Fruit fly (Drosophila melanogaster): Measurements from ENCODE around the gene CG31111.

Gene CG31111

DNA sequence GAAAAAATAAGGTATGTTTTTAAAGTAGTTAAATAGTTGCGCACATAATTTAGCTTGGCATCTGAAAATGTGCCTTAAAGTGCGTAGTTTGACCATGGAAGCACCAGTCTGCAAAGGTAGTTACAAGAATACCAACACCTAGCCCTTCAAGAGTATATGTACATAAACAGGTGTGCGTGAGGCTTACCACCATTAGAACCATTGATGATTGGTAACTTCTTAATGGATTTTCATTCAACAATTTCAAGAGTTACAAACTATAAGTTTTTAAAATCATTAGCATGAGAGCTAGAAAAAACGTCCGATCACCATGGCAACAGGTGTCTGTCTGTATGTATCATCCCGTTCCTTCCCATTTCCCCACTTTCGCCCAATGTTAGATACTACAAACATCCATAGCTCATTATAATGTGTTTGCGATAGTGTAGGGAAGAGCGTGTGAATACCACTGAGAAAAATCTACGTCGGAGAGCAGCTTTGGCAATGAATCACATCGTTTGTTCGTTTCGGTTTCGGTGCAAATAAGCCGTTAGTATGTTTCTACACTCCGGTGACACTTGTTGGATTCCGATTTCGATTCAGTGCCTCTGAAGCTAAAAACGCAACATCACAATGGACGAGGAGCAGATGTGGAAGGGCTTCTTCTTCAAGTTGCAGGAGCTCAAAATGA is 646 bp upstream of the CG31111 start:
- no peak for TF ChIP-seq CTCF (optimal IDR thresholded peaks at IDR 0.05)
- TF ChIP-seq CG8478 (optimal IDR thresholded peaks at IDR 0.05), result no peak

DNA sequence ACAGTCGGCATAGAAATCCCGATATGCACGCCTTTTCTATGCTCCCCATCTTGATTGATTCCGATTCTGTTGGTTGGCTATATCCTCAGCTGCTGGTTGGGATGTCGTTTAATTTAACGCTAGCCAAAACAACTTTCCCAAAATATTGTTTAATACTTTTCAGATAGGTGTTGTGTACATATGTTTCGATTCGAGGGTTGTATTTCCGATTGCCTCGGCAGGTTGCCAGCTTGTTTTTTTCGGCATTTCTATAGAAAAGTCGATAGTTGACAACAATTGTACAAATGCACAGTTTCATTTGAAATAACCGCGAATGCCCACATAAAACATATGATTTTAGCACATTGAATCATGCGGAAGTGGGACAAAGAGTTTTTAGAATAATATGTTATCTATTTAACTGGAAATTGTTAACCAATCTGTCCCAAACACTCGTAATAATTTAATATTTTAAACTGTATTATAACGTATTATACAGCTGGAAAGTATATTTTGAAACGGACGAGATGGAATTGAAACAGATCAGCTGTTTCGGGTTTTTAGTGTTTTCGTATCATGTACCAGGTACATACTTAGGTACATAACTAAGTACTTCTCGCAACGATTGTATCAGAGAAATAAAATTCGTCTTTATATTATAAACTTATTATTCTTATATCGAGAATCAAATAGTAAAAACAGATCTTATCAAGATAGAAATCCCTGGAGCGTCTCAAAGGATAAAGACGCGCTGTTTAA is 1.4 kb downstream of the CG31111 start, which contains the start of gene CG31109:
Gene CG31109 (minus strand): TSS at position 203 of the 738 bp plus-strand sequence.
- no peak for TF ChIP-seq CG8478 (optimal IDR thresholded peaks at IDR 0.05)
- no peak for TF ChIP-seq CTCF (optimal IDR thresholded peaks at IDR 0.05)

DNA sequence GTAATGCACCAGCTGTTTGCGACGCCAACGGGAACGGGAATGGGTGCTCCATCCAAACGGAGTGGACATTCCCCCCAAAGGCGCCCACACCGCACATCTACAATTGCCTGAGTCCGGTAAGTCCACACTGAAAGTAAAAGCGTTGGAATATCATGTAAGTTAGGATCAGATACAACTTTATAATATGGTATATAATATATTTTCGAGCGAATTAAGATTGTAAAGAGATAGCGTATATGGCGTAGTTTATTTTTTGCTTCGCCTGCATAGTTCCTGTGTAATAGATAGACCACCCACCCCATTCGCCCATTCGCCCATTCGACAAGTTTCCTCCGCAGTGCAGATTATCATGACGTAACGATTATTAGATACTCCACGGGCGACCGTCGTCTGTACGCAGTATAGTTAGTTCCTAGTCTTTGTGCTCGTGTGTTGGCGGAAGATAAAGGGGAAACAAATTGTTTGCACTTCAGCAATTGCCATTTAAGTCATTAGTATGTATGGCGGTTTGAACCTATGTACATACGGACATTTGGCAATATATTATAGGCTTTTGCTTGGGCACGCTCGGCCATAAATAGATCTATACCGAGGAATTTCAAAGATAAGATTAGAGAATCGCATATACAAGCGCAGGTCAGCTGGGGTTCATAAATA is 4.4 kb downstream of the CG31111 start:
- TF ChIP-seq CG8478 (optimal IDR thresholded peaks at IDR 0.05), result no peak
- TF ChIP-seq CTCF (optimal IDR thresholded peaks at IDR 0.05), result no peak

dm6 chr3R:25050649-25051048 is 5.3 kb downstream of the CG31111 start:
- TF ChIP-seq CG8478 (optimal IDR thresholded peaks at IDR 0.05) (no peak), CTCF (optimal IDR thresholded peaks at IDR 0.05) (no peak)

dm6 chr3R:25049742-25050517 is 6.0 kb downstream of the CG31111 start:
- TF ChIP-seq CG8478 (optimal IDR thresholded peaks at IDR 0.05), result no peak
- no peak for TF ChIP-seq CTCF (optimal IDR thresholded peaks at IDR 0.05)

DNA sequence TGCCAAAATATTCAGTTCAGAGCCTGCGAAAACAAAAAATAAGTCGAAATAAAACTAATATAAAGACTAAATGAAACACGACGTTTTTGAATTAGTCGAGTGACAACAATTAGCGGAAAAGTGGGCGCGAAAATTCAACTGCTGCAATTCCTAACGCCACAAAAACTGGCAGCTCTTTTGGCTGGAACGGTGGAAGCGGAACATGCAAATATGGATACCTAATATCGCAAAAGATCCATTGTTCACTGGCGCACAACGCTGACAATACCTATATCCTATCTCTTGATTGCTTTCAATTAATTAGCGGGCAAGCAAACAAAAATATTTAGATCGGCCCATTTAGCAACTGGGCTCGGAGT is 6.6 kb downstream of the CG31111 start, which contains the start of gene CG11791:
Gene CG11791 (plus strand): TSS at position 234 of the 359 bp plus-strand sequence.
- TF ChIP-seq CTCF (optimal IDR thresholded peaks at IDR 0.05) (no peak), CG8478 (optimal IDR thresholded peaks at IDR 0.05) (no peak)

DNA sequence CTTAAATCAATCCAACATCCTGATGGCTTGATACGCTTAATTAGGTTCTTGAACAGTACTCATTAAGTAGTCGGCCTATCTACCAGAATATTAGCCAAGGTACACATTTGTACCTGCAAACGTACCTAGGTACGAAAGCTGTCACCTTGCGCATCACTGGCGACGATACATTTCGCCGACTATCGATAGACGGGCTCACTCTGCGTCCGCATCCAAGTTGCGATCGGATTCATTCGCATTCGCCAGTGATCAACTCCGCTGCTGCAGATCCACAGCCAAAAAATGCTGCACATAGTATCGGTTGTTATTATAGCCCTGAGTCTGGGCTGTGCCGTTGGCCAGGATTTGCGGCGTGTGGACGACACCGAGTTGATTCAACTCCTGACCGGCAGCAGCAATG is 8.5 kb downstream of the CG31111 start, which contains the start of gene CG11790:
Gene CG11790 (plus strand): TSS at position 203 of the 400 bp plus-strand sequence.
- TF ChIP-seq CTCF (optimal IDR thresholded peaks at IDR 0.05) (no peak), CG8478 (optimal IDR thresholded peaks at IDR 0.05) (no peak)

- no peak for TF ChIP-seq CG8478 (optimal IDR thresholded peaks at IDR 0.05)
- no peak for TF ChIP-seq CTCF (optimal IDR thresholded peaks at IDR 0.05)
These were observed 10.0 kb downstream of the CG31111 start, which contains the start of gene CG11786 for dm6 chr3R:25046023-25046422. CG11786 (plus strand) TSS chr3R:25046323.

DNA sequence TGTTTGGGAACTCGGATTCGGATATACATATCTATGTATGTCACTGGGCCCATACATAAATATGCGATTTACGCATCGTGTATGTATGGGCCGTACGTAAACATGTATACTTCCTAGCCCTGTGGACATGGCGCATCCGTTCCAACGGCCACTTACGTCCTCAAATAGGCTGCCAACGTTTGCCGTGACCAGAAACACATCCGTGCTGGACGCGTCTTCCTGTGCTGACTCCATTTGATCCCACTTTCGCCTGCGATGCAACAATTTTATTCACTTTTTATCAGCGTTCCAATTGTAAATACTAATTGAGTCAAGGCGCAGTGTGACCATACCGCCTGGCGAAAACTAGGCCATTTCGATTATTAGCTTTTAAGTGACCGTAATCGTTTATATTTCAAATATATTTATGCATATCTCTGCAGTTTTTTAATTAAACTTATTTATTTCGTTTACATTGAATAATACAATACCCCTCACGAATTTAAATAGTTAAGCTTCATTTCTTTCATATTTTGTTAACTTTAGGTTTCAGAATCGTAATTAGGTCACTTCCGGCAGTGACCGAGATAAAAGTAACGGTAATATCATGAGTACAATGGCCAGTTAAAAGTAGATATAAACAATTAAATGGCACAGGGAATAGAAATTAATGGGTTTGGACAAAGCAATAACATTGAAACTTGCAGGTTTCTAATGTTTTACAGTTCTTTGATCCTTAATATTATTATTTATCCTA is 11.0 kb downstream of the CG31111 start, which contains the start of gene 5PtaseI:
Gene 5PtaseI (minus strand): TSS at position 336 of the 736 bp plus-strand sequence.
- no peak for TF ChIP-seq CG8478 (optimal IDR thresholded peaks at IDR 0.05)
- TF ChIP-seq CTCF (optimal IDR thresholded peaks at IDR 0.05), result no peak

DNA sequence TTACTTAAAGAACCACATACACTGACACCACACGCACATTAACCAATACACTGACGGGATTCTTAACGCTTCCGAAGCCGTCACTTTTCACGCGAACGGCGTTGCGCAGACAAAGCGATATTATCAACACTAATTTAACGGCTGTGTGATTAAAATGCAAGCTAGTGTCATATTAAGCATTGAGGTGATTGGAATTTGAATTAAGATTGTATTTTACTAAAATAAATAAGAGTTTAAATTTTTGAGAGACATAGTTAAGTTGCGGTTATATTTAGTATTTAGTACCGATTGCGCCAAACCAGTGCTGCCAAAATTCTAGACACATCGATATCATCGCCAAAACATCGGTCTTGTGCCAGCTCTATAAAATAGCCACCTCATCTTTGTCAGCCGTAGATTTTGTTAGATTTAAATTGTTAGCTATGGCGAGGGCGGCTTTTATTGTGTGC is 16.9 kb downstream of the CG31111 start, which contains the start of the genes Ythdf and bai:
Gene Ythdf (minus strand): TSS at position 222 of the 449 bp plus-strand sequence.
Gene bai (plus strand): TSS at position 347 of the 449 bp plus-strand sequence.
- no peak for TF ChIP-seq CG8478 (optimal IDR thresholded peaks at IDR 0.05)
- no peak for TF ChIP-seq CTCF (optimal IDR thresholded peaks at IDR 0.05)

dm6 chr3R:25036644-25037043 is 19.3 kb downstream of the CG31111 start, which contains the start of gene CG31115:
CG31115 (plus strand) TSS chr3R:25036944.
- TF ChIP-seq CG8478 (optimal IDR thresholded peaks at IDR 0.05) (no peak), CTCF (optimal IDR thresholded peaks at IDR 0.05) (no peak)

DNA sequence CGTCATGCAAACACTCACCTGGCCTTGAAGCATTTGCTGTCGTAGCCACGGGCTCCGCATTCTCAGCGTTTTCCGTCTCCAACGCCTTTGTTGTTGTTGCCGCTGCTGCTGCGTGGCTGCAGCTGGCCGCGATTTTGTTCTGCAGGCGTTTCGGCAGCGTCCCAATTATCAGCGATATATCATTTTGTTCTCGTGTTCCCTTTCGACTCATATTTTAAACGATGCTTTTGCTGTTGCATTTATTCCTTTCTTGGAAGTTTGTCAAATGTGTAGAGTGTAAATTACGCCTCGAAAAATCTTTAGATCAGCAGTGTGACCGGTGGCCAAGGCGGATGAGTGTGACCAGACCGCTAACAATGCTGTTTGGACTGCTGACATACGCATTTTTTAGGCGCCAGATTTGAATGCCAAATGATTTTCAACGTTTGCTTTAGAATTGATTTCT is 22.8 kb downstream of the CG31111 start, which contains the start of gene Smg6:
Gene Smg6 (minus strand): TSS at position 324 of the 445 bp plus-strand sequence.
- no peak for TF ChIP-seq CG8478 (optimal IDR thresholded peaks at IDR 0.05)
- peak in 1 of 2 experiments; percentile 18 for TF ChIP-seq CTCF (optimal IDR thresholded peaks at IDR 0.05)

- TF ChIP-seq CG8478 (optimal IDR thresholded peaks at IDR 0.05) (no peak), CTCF (optimal IDR thresholded peaks at IDR 0.05) (no peak)
These were observed 23.3 kb downstream of the CG31111 start for dm6 chr3R:25032686-25033085.

Measured in S2 (cell line).